Fruit fly (Drosophila melanogaster) whole organism, prepupa: ENCODE data around the gene Pde11.

Experiments used
- CG10631 ChIP-seq: fragments of 200-800 bp; sonication (Bioruptor generic); optimal IDR thresholded peaks from 2 replicates; lab custom pipeline; 2016; ENCODE audit warnings: missing biosample characterization, missing genetic modification characterization
- CG15336 ChIP-seq: fragments of 200-800 bp; sonication (Bioruptor generic); IDR thresholded peaks from 2 replicates; pipeline ENCODE4 v1.3.6; 2022; ENCODE audit warnings: missing biosample characterization, missing genetic modification characterization
- CG16779 ChIP-seq: fragments of 200-800 bp; sonication (Bioruptor generic); optimal IDR thresholded peaks from 3 replicates; lab custom pipeline; 2017; ENCODE audit warnings: missing biosample characterization, mild to moderate bottlenecking, missing genetic modification characterization
- CG3032 ChIP-seq: fragments of 200-800 bp; optimal IDR thresholded peaks from 2 replicates; lab custom pipeline; 2019; ENCODE audit warnings: missing biosample characterization, mild to moderate bottlenecking, missing genetic modification characterization, moderate library complexity
- CG31627 ChIP-seq: fragments of 200-800 bp; sonication (Bioruptor generic); optimal IDR thresholded peaks from 3 replicates; lab custom pipeline; 2016; ENCODE audit warnings: missing biosample characterization, missing genetic modification characterization
- CG34406 ChIP-seq: fragments of 200-800 bp; sonication (Bioruptor generic); optimal IDR thresholded peaks from 3 replicates; lab custom pipeline; 2016; ENCODE audit warnings: missing biosample characterization, missing genetic modification characterization
- CG3919 ChIP-seq: fragments of 200-800 bp; sonication (Bioruptor generic); optimal IDR thresholded peaks from 3 replicates; lab custom pipeline; 2016; ENCODE audit warnings: missing biosample characterization, missing genetic modification characterization
- CG4318 ChIP-seq: fragments of 200-800 bp; sonication (Bioruptor generic); optimal IDR thresholded peaks from 3 replicates; lab custom pipeline; 2017; ENCODE audit warnings: missing biosample characterization, mild to moderate bottlenecking, missing genetic modification characterization
- CG6808 ChIP-seq: fragments of 200-800 bp; sonication (Bioruptor generic); optimal IDR thresholded peaks from 3 replicates; lab custom pipeline; 2017; ENCODE audit warnings: missing biosample characterization, missing genetic modification characterization, mild to moderate bottlenecking, moderate library complexity, missing genetic modification reagents
- CG6854 ChIP-seq: fragments of 200-800 bp; sonication (Bioruptor generic); optimal IDR thresholded peaks from 2 replicates; lab custom pipeline; 2017; ENCODE audit warnings: missing biosample characterization, mild to moderate bottlenecking, missing genetic modification characterization
- CG7368 ChIP-seq: fragments of 200-800 bp; sonication (Bioruptor generic); optimal IDR thresholded peaks from 3 replicates; lab custom pipeline; 2016; ENCODE audit warnings: missing biosample characterization, missing genetic modification characterization
- CG8119 ChIP-seq: fragments of 200-800 bp; sonication (Bioruptor generic); IDR thresholded peaks from 3 replicates; pipeline ENCODE4 v1.3.6; 2022; ENCODE audit warnings: missing biosample characterization, missing genetic modification characterization
- CG8632 ChIP-seq: fragments of 200-800 bp; sonication (Bioruptor generic); optimal IDR thresholded peaks from 3 replicates; lab custom pipeline; 2016; ENCODE audit warnings: missing biosample characterization, missing genetic modification characterization
- CG9139 ChIP-seq: fragments of 200-800 bp; sonication (Bioruptor generic); optimal IDR thresholded peaks from 3 replicates; lab custom pipeline; 2017; ENCODE audit warnings: missing biosample characterization, mild to moderate bottlenecking, missing genetic modification characterization
- Eip75B ChIP-seq: fragments of 200-800 bp; sonication (Bioruptor generic); optimal IDR thresholded peaks from 3 replicates; lab custom pipeline; 2016; ENCODE audit warnings: missing biosample characterization, missing genetic modification characterization
- Eip78C ChIP-seq: fragments of 200-800 bp; sonication (Bioruptor generic); peaks from one replicate; lab custom pipeline; 2016; ENCODE audit warnings: missing biosample characterization, missing genetic modification characterization
- Ets96B ChIP-seq: fragments of 200-800 bp; optimal IDR thresholded peaks from 2 replicates; lab custom pipeline; 2019; ENCODE audit warnings: missing biosample characterization, mild to moderate bottlenecking, missing genetic modification characterization, moderate library complexity
- Gug ChIP-seq: fragments of 200-800 bp; sonication (Bioruptor generic); IDR thresholded peaks from 2 replicates; pipeline ENCODE4 v1.3.6; 2022; ENCODE audit warnings: missing biosample characterization, missing genetic modification characterization
- Hr38 ChIP-seq: sonication (Bioruptor generic); optimal IDR thresholded peaks from 2 replicates; lab custom pipeline; 2016; ENCODE audit warnings: missing biosample characterization, missing genetic modification characterization
- Hr39 ChIP-seq: fragments of 200-800 bp; sonication (Bioruptor generic); optimal IDR thresholded peaks from 2 replicates; lab custom pipeline; 2016; ENCODE audit warnings: missing biosample characterization, missing genetic modification characterization
- Hr4 ChIP-seq: fragments of 200-800 bp; sonication (Bioruptor generic); optimal IDR thresholded peaks from 3 replicates; lab custom pipeline; 2016; ENCODE audit warnings: missing biosample characterization, missing genetic modification characterization
- Lpt ChIP-seq: fragments of 200-800 bp; sonication (Bioruptor generic); optimal IDR thresholded peaks from 3 replicates; lab custom pipeline; 2016; ENCODE audit warnings: missing biosample characterization, missing genetic modification characterization
- Met ChIP-seq: fragments of 200-800 bp; sonication (Bioruptor generic); optimal IDR thresholded peaks from 3 replicates; lab custom pipeline; 2016; ENCODE audit warnings: missing biosample characterization, missing genetic modification characterization
- OdsH ChIP-seq: fragments of 200-800 bp; sonication (Bioruptor generic); optimal IDR thresholded peaks from 3 replicates; lab custom pipeline; 2016; ENCODE audit warnings: missing biosample characterization, missing genetic modification characterization
- Smox ChIP-seq: fragments of 200-800 bp; sonication (Bioruptor generic); optimal IDR thresholded peaks from 3 replicates; lab custom pipeline; 2016; ENCODE audit warnings: missing biosample characterization, missing genetic modification characterization
- Sox102F ChIP-seq: fragments of 200-800 bp; sonication (Bioruptor generic); optimal IDR thresholded peaks from 2 replicates; lab custom pipeline; 2016; ENCODE audit warnings: missing biosample characterization, mild to moderate bottlenecking, missing genetic modification characterization
- Sox14 ChIP-seq: fragments of 200-800 bp; sonication (Bioruptor generic); optimal IDR thresholded peaks from 3 replicates; lab custom pipeline; 2016; ENCODE audit warnings: missing biosample characterization, missing genetic modification characterization
- Sox15 ChIP-seq: fragments of 200-800 bp; sonication (Bioruptor generic); optimal IDR thresholded peaks from 3 replicates; lab custom pipeline; 2016; ENCODE audit warnings: missing biosample characterization, missing genetic modification characterization
- achi ChIP-seq: fragments of 200-800 bp; sonication (Bioruptor generic); optimal IDR thresholded peaks from 3 replicates; lab custom pipeline; 2016; ENCODE audit warnings: missing biosample characterization, missing genetic modification characterization
- acj6 ChIP-seq: fragments of 200-800 bp; sonication (Bioruptor generic); optimal IDR thresholded peaks from 3 replicates; lab custom pipeline; 2016; ENCODE audit warnings: missing biosample characterization, missing genetic modification characterization
- cyc ChIP-seq: fragments of 200-800 bp; sonication (Bioruptor generic); optimal IDR thresholded peaks from 3 replicates; lab custom pipeline; 2016; ENCODE audit warnings: missing biosample characterization, missing genetic modification characterization
- dac ChIP-seq: fragments of 200-800 bp; sonication (Bioruptor generic); optimal IDR thresholded peaks from 2 replicates; lab custom pipeline; 2017; ENCODE audit warnings: missing biosample characterization, mild to moderate bottlenecking, missing genetic modification characterization
- dsx ChIP-seq: fragments of 200-800 bp; optimal IDR thresholded peaks from 3 replicates; lab custom pipeline; 2019; ENCODE audit warnings: missing biosample characterization, mild to moderate bottlenecking, missing genetic modification characterization, moderate library complexity; ENCODE audit not compliant: poor library complexity, severe bottlenecking
- eg ChIP-seq: fragments of 200-800 bp; sonication (Bioruptor generic); IDR thresholded peaks from 3 replicates; pipeline ENCODE4 v1.3.6; 2022; ENCODE audit warnings: missing biosample characterization, missing genetic modification characterization
- esn ChIP-seq: fragments of 200-800 bp; sonication (Bioruptor generic); optimal IDR thresholded peaks from 2 replicates; lab custom pipeline; 2016; ENCODE audit warnings: missing biosample characterization, mild to moderate bottlenecking, missing genetic modification characterization, moderate library complexity
- fd85E ChIP-seq: fragments of 200-800 bp; sonication (Bioruptor generic); optimal IDR thresholded peaks from 3 replicates; lab custom pipeline; 2016; ENCODE audit warnings: missing biosample characterization, missing genetic modification characterization
- fkh ChIP-seq: fragments of 200-800 bp; sonication (Bioruptor generic); optimal IDR thresholded peaks from 3 replicates; lab custom pipeline; 2017; ENCODE audit warnings: missing biosample characterization, mild to moderate bottlenecking, missing genetic modification characterization, moderate library complexity
- lz ChIP-seq: fragments of 200-800 bp; sonication (Bioruptor generic); optimal IDR thresholded peaks from 3 replicates; lab custom pipeline; 2016; ENCODE audit warnings: missing biosample characterization, missing genetic modification characterization
- pdm3 ChIP-seq: fragments of 200-800 bp; sonication (Bioruptor generic); optimal IDR thresholded peaks from 3 replicates; lab custom pipeline; 2016; ENCODE audit warnings: missing biosample characterization, missing genetic modification characterization
- salr ChIP-seq, 2 experiments: fragments of 200-800 bp; sonication (Bioruptor generic); optimal IDR thresholded peaks; 3 replicates each; lab custom pipeline; 2016 to 2018; ENCODE audit warnings: missing biosample characterization in 2 of 2, missing genetic modification characterization in 2 of 2, mild to moderate bottlenecking in 1 of 2
- ss ChIP-seq, 2 experiments: fragments of 200-800 bp; sonication (Bioruptor generic); optimal IDR thresholded peaks; 2 replicates in 1 of 2; 3 replicates in 1 of 2; lab custom pipeline; 2017 to 2018; ENCODE audit warnings: mild to moderate bottlenecking in 2 of 2, missing biosample characterization in 2 of 2, missing genetic modification characterization in 2 of 2, moderate library complexity in 1 of 2
- svp ChIP-seq: fragments of 200-800 bp; sonication (Bioruptor generic); peaks from one replicate; lab custom pipeline; 2016; ENCODE audit warnings: missing biosample characterization, missing genetic modification characterization
- vri ChIP-seq: fragments of 200-800 bp; sonication (Bioruptor generic); optimal IDR thresholded peaks from 3 replicates; lab custom pipeline; 2016; ENCODE audit warnings: missing biosample characterization, mild to moderate bottlenecking, missing genetic modification characterization

The Pde11 gene

dm6 chr2L:18484382-18485050 lies 105.6 kb downstream of the Pde11 start, which contains the start of gene CG10283:
CG10283 (minus strand) TSS chr2L:18484513.
- peak; percentile 100 for TF ChIP-seq CG6808 (GFP tag; lab: Kevin White, UChicago)
- no peak for TF ChIP-seq Lpt (GFP tag; lab: Kevin White, UChicago)
- TF ChIP-seq fd85E, result no peak
- TF ChIP-seq Sox102F (GFP tag; lab: Kevin White, UChicago), result peak; percentile 30
- TF ChIP-seq Sox14 (GFP tag; lab: Kevin White, UChicago), result peak; percentile 18
- peak; percentile 43 for TF ChIP-seq vri (GFP tag; lab: Kevin White, UChicago)
- peak; percentile 15 for TF ChIP-seq lz (GFP tag; lab: Kevin White, UChicago)
- no peak for TF ChIP-seq acj6
- TF ChIP-seq CG3032 (tag; lab: Kevin White, UChicago), result peak; percentile 33
- TF ChIP-seq CG16779 (tag; lab: Kevin White, UChicago), result no peak
- peak; percentile 46 for TF ChIP-seq CG34406 (GFP tag; lab: Kevin White, UChicago)
- TF ChIP-seq salr (GFP tag; optimal IDR thresholded peaks at IDR 0.05; lab: Kevin White, UChicago), result peak in 1 of 2 experiments; percentile 40
- TF ChIP-seq CG8119 (GFP tag; lab: Robert Waterston, UW), result peak; percentile 55; the same call in 2 of the 3 replicates
- TF ChIP-seq Hr39 (GFP tag; lab: Kevin White, UChicago), result no peak
- TF ChIP-seq pdm3 (GFP tag; lab: Kevin White, UChicago), result no peak
- TF ChIP-seq CG31627 (GFP tag; lab: Kevin White, UChicago), result peak; percentile 16
- peak; percentile 6 to 43 for TF ChIP-seq ss (GFP tag; optimal IDR thresholded peaks at IDR 0.05; lab: Kevin White, UChicago)
- no peak for TF ChIP-seq CG4318 (GFP tag; lab: Kevin White, UChicago)
- peak; percentile 8 for TF ChIP-seq Eip75B (GFP tag; lab: Kevin White, UChicago)
- TF ChIP-seq CG10631, result peak; percentile 23
- TF ChIP-seq Eip78C (GFP tag; lab: Kevin White, UChicago), result peak; percentile 68
- TF ChIP-seq dac (GFP tag; lab: Kevin White, UChicago), result no peak
- TF ChIP-seq fkh (GFP tag; lab: Kevin White, UChicago), result peak; percentile 15
- TF ChIP-seq eg (GFP tag; lab: Robert Waterston, UW), result peak; percentile 35; the same call in 2 of the 3 replicates
- TF ChIP-seq dsx (GFP tag; lab: Kevin White, UChicago), result peak; percentile 53
- TF ChIP-seq esn (GFP tag; lab: Kevin White, UChicago), result peak; percentile 22
- TF ChIP-seq CG9139 (GFP tag; lab: Kevin White, UChicago), result peak; percentile 32
- TF ChIP-seq OdsH, result no peak
- TF ChIP-seq CG6854 (GFP tag; lab: Kevin White, UChicago), result peak; percentile 64
- TF ChIP-seq CG3919 (GFP tag; lab: Kevin White, UChicago), result peak; percentile 34
- peak; percentile 36 for TF ChIP-seq Ets96B (tag; lab: Kevin White, UChicago)
- peak; percentile 51 for TF ChIP-seq Smox (GFP tag; lab: Kevin White, UChicago)
- peak; percentile 4 for TF ChIP-seq Hr4 (GFP tag; lab: Kevin White, UChicago)

dm6 chr2L:18484040-18484381 lies 106.1 kb downstream of the Pde11 start:
- TF ChIP-seq Eip78C (GFP tag; lab: Kevin White, UChicago) (peak; percentile 60), fkh (GFP tag; lab: Kevin White, UChicago) (no peak)

dm6 chr2L:18482989-18483388 lies 107.2 kb downstream of the Pde11 start:
- TF ChIP-seq esn (GFP tag; lab: Kevin White, UChicago), result no peak
- TF ChIP-seq fkh (GFP tag; lab: Kevin White, UChicago), result peak; percentile 58
- TF ChIP-seq CG7368 (GFP tag; lab: Kevin White, UChicago), result no peak

- TF ChIP-seq CG15336 (GFP tag; lab: Robert Waterston, UW) (peak; percentile 71), Smox (GFP tag; lab: Kevin White, UChicago) (peak; percentile 15), Ets96B (tag; lab: Kevin White, UChicago) (peak; percentile 72), CG8632 (GFP tag; lab: Kevin White, UChicago) (peak; percentile 79), eg (GFP tag; lab: Robert Waterston, UW) (peak; percentile 40; the same call in 2 of the 3 replicates), CG9139 (GFP tag; lab: Kevin White, UChicago) (peak; percentile 5), Met (peak; percentile 54), Hr38 (GFP tag; lab: Kevin White, UChicago) (no peak), Gug (GFP tag; lab: Robert Waterston, UW) (no peak), CG7368 (GFP tag; lab: Kevin White, UChicago) (peak; percentile 18), svp (GFP tag; lab: Kevin White, UChicago) (peak; percentile 76), Sox15 (GFP tag; lab: Kevin White, UChicago) (peak; percentile 22), CG6808 (GFP tag; lab: Kevin White, UChicago) (peak; percentile 75), achi (GFP tag; lab: Kevin White, UChicago) (peak; percentile 64), CG3919 (GFP tag; lab: Kevin White, UChicago) (peak; percentile 52), cyc (GFP tag; lab: Kevin White, UChicago) (peak; percentile 6), fd85E (no peak), esn (GFP tag; lab: Kevin White, UChicago) (peak; percentile 57), dsx (GFP tag; lab: Kevin White, UChicago) (peak; percentile 23)
These were observed 108.0 kb downstream of the Pde11 start for dm6 chr2L:18482170-18482569.
